Worm (Caenorhabditis elegans): ENCODE data around the gene T05B4.12.

ce11 chrV:4125552-4126084 is at the start of gene T05B4.12:
- TF ChIP-seq hif-1 (tag; optimal IDR thresholded peaks at IDR 0.05) (no peak), nhr-11 (tag; optimal IDR thresholded peaks at IDR 0.05) (no peak), hmg-1.1 (GFP tag; IDR thresholded peaks at IDR 0.05) (no peak), nhr-77 (tag; optimal IDR thresholded peaks at IDR 0.05) (no peak), snpc-4 (tag; optimal IDR thresholded peaks at IDR 0.05) (no peak), spr-3 (GFP tag; optimal IDR thresholded peaks at IDR 0.05) (no peak), ZK337.2 (GFP tag; IDR thresholded peaks at IDR 0.05) (no peak), lin-39 (tag; optimal IDR thresholded peaks at IDR 0.05) (no peak)

Measured in whole organism, L4 larva.